Worm (Caenorhabditis elegans) whole organism, early embryonic: ENCODE measurements around the gene nas-29.

Experiments
- B0310.2 ChIP-seq: sonication (generic microtip); optimal IDR thresholded peaks from 2 replicates; lab custom pipeline; 2016; ENCODE audit warnings: mild to moderate bottlenecking, missing genetic modification characterization, missing compliant biosample characterization
- F13C5.2 ChIP-seq: sonication (generic microtip); optimal IDR thresholded peaks from 2 replicates; lab custom pipeline; 2017; ENCODE audit warnings: mild to moderate bottlenecking, missing genetic modification characterization, inconsistent platforms, missing compliant biosample characterization
- aly-1 ChIP-seq: sonication (generic microtip); optimal IDR thresholded peaks from 2 replicates; lab custom pipeline; 2016; ENCODE audit warnings: missing genetic modification characterization, missing compliant biosample characterization
- ama-1 ChIP-seq: fragments of 150-350 bp; optimal IDR thresholded peaks from 2 replicates; lab custom pipeline; 2014
- ceh-13 ChIP-seq: fragments of 200-800 bp; sonication (Bioruptor generic); optimal IDR thresholded peaks from 2 replicates; lab custom pipeline; 2018; ENCODE audit warnings: mild to moderate bottlenecking, missing genetic modification characterization, missing compliant biosample characterization
- ceh-36 ChIP-seq: sonication (generic microtip); optimal IDR thresholded peaks from 2 replicates; lab custom pipeline; 2016; ENCODE audit warnings: missing genetic modification characterization, inconsistent platforms, missing compliant biosample characterization
- ets-7 ChIP-seq: sonication (generic microtip); optimal IDR thresholded peaks from 2 replicates; lab custom pipeline; 2016; ENCODE audit warnings: missing genotype, missing genetic modification characterization, missing compliant biosample characterization
- flt-1 ChIP-seq: fragments of 200-800 bp; sonication (Bioruptor generic); IDR thresholded peaks from 2 replicates; pipeline ENCODE4 v1.3.6; 2022; ENCODE audit warnings: missing genetic modification characterization, missing compliant biosample characterization
- hmbx-1 ChIP-seq: sonication (generic microtip); optimal IDR thresholded peaks from 2 replicates; lab custom pipeline; 2016; ENCODE audit warnings: mild to moderate bottlenecking, missing genetic modification characterization, missing compliant biosample characterization
- hmg-4 ChIP-seq: fragments of 200-800 bp; sonication (Bioruptor generic); optimal IDR thresholded peaks from 2 replicates; lab custom pipeline; 2018; ENCODE audit warnings: mild to moderate bottlenecking, missing genetic modification characterization, missing compliant biosample characterization
- hnd-1 ChIP-seq: sonication (generic microtip); optimal IDR thresholded peaks from 2 replicates; lab custom pipeline; 2016; ENCODE audit warnings: missing genetic modification characterization, missing compliant biosample characterization
- pes-1 ChIP-seq: fragments of 200-800 bp; sonication (Bioruptor generic); IDR thresholded peaks from 2 replicates; pipeline ENCODE4 v1.3.6; 2022; ENCODE audit warnings: missing genetic modification reagents, missing genetic modification characterization, missing compliant biosample characterization
- scrt-1 ChIP-seq: fragments of 200-800 bp; sonication (Bioruptor generic); IDR thresholded peaks from 2 replicates; pipeline ENCODE4 v1.3.6; 2022; ENCODE audit warnings: missing genetic modification characterization, missing compliant biosample characterization
- sea-1 ChIP-seq: fragments of 200-800 bp; sonication (Bioruptor generic); conservative IDR thresholded peaks from 2 replicates; pipeline ENCODE4 v1.3.6; 2022; ENCODE audit warnings: missing genetic modification characterization, missing compliant biosample characterization
- tbx-11 ChIP-seq: fragments of 200-800 bp; sonication (Bioruptor generic); IDR thresholded peaks from 2 replicates; pipeline ENCODE4 v1.3.6; 2022; ENCODE audit warnings: missing genetic modification characterization, missing compliant biosample characterization
- tbx-37 ChIP-seq: fragments of 200-800 bp; sonication (Bioruptor generic); conservative IDR thresholded peaks from 2 replicates; pipeline ENCODE4 v1.3.6; 2022; ENCODE audit warnings: missing genetic modification reagents, missing genetic modification characterization, missing compliant biosample characterization
- tra-4 ChIP-seq: sonication (generic microtip); optimal IDR thresholded peaks from 2 replicates; lab custom pipeline; 2017; ENCODE audit warnings: missing genetic modification characterization, missing compliant biosample characterization

Gene nas-29

DNA sequence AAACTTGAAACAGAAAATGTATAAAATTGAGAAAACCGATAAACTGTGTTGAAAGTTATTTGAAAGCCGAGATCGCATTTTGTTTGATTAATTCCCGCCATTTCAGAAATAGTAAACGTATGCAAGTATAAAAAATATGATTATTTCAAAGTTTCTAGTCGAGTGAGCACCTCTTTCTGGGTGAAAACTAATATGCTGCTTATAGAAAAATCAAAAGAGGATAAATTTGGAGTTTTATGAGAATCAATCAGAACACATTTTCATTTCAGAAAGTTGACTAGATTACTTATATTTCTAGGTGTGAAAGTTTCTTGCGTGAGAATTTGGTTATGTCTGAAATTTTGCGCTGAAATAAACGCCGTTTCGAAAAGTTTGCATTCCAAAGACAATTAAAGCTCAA is 15.7 kb upstream of the nas-29 start, which contains the start of gene srb-13:
TSS of gene srb-13 (minus strand) at position 101 of the 400 bp plus-strand sequence.
- TF ChIP-seq ama-1 (lab: Kevin White, UChicago), result no peak
- no peak for TF ChIP-seq B0310.2 (tag; lab: Kevin White, UChicago)
- no peak for TF ChIP-seq hmbx-1 (tag; lab: Kevin White, UChicago)
- TF ChIP-seq aly-1 (tag; lab: Kevin White, UChicago), result no peak
- no peak for TF ChIP-seq scrt-1
- TF ChIP-seq hnd-1 (tag; lab: Kevin White, UChicago), result no peak

DNA sequence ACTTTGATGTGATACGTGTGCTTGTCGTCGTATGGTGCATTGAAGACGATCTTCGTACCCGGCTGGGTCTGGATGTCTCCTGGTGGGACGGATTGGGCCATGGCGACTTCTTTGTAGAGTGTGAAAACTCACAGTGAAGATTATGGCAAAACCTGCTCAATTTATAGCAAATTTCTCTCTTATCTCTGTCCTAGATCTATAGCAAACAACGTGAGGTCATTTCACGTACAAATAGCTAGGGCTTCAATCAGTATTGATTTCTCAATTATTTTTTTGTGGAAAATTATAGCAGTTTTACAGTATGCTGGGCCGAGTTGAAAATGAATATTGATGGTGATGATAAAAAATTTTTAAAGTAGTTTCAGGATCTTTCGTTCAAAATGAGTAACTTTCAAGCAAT is 15.1 kb upstream of the nas-29 start, which contains the start of gene msp-45:
TSS of gene msp-45 (minus strand) at position 101 of the 400 bp plus-strand sequence.
- TF ChIP-seq B0310.2 (tag; lab: Kevin White, UChicago) (no peak), ama-1 (lab: Kevin White, UChicago) (no peak), ets-7 (no peak), F13C5.2 (no peak), tbx-11 (GFP tag; lab: Robert Waterston, UW) (no peak), ceh-36 (tag; lab: Kevin White, UChicago) (no peak), aly-1 (tag; lab: Kevin White, UChicago) (no peak), sea-1 (no peak)

DNA sequence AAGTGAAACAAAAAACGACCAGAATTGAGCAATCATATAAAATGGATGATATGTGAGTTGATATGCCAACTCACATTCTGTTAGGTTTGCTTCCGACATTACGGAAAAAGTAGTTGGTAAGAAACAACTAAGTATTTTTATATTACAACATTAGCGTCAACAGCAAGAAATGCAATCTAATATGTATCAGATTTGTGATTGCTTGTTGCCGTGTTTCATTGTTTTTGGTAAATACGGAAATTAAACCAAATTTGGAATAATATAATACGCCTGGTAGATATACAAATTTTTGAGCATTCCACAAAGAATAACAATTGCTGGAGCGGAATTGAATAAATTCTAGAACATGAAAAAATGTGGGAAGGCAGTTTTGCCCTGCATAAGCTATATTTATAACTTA is 12.7 kb upstream of the nas-29 start, which contains the start of gene srb-12:
TSS of gene srb-12 (minus strand) at position 101 of the 400 bp plus-strand sequence.
- TF ChIP-seq tbx-11 (GFP tag; lab: Robert Waterston, UW) (no peak), ceh-13 (GFP tag; lab: Kevin White, UChicago) (no peak), ceh-36 (tag; lab: Kevin White, UChicago) (no peak), scrt-1 (no peak), sea-1 (no peak), flt-1 (GFP tag; lab: Robert Waterston, UW) (no peak), B0310.2 (tag; lab: Kevin White, UChicago) (no peak), ama-1 (lab: Kevin White, UChicago) (no peak), hnd-1 (tag; lab: Kevin White, UChicago) (no peak), tbx-37 (no peak), aly-1 (tag; lab: Kevin White, UChicago) (no peak), hmg-4 (GFP tag; lab: Kevin White, UChicago) (no peak), ets-7 (no peak), tra-4 (tag; lab: Kevin White, UChicago) (no peak)

DNA sequence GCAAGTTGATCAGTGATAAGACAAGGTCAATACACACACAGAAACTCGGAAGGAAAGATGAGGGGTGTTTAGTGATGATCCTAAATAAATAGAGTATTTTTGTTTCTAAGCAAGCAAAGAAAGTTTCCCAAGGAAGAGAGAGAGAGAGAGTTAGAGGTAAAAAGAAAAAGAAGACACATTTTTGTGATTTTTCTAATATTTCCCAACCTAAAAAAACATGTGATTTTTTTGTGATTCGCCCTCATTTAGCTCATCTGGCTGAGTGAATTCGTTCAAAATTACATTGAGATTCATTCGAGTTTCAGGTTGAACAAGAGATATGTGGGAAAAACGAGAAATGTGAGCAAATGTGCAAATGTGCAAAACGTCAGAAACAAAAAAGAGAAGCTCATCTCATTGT is 9.0 kb upstream of the nas-29 start, which contains the start of gene srb-16:
TSS of gene srb-16 (minus strand) at position 101 of the 400 bp plus-strand sequence.
- TF ChIP-seq ama-1 (lab: Kevin White, UChicago), result no peak
- TF ChIP-seq tbx-11 (GFP tag; lab: Robert Waterston, UW), result no peak
- no peak for TF ChIP-seq hmg-4 (GFP tag; lab: Kevin White, UChicago)
- TF ChIP-seq hmbx-1 (tag; lab: Kevin White, UChicago), result no peak
- TF ChIP-seq ets-7, result no peak
- TF ChIP-seq sea-1, result no peak
- no peak for TF ChIP-seq tbx-37
- TF ChIP-seq flt-1 (GFP tag; lab: Robert Waterston, UW), result no peak

DNA sequence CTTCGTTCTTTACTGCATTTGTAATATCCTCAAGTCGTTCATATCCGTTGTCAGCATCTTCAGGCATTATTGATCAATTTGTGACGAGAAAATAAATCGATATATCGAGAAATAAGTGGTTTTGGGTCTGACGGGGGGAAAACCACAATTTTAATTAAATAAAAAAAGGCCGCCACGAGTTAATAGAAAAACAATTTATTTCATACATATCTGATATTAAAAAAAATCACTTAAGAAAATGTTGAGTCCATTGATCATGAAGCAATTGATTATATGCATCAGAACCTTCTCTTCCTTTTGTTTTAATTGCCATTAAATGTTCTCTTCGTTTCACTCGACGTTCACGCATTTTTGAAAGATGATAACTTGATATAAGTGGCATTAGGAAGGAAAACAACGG is 6.5 kb upstream of the nas-29 start, which contains the start of gene F58A6.5:
TSS of gene F58A6.5 (minus strand) at position 101 of the 400 bp plus-strand sequence.
- no peak for TF ChIP-seq ama-1 (lab: Kevin White, UChicago)

DNA sequence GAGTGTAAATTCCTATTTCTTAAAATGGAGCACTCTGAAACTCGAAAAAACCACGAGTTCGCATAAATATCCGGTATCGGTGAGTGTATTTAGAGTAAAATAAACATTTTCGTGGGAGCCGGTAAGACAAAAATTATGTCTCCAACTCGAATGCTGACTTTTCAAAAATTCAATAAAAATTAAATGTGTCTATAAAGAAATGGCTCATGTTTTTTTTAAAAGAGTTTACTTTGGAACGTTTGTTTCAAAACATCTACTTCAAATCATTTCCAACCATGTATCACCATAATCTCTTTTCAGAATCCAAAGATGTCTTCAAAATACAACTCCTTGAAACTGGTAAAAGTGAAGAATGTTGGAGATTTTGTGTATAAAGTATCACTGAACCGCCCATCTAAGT is 783 bp upstream of the nas-29 start, which contains the start of gene F58A6.1:
TSS of gene F58A6.1 (plus strand) at position 301 of the 400 bp plus-strand sequence.
- TF ChIP-seq F13C5.2 (no peak), flt-1 (GFP tag; lab: Robert Waterston, UW) (no peak), tbx-11 (GFP tag; lab: Robert Waterston, UW) (no peak), ceh-13 (GFP tag; lab: Kevin White, UChicago) (no peak), hmbx-1 (tag; lab: Kevin White, UChicago) (no peak), tra-4 (tag; lab: Kevin White, UChicago) (no peak), tbx-37 (no peak), hnd-1 (tag; lab: Kevin White, UChicago) (no peak), aly-1 (tag; lab: Kevin White, UChicago) (no peak), sea-1 (no peak), pes-1 (no peak)

DNA sequence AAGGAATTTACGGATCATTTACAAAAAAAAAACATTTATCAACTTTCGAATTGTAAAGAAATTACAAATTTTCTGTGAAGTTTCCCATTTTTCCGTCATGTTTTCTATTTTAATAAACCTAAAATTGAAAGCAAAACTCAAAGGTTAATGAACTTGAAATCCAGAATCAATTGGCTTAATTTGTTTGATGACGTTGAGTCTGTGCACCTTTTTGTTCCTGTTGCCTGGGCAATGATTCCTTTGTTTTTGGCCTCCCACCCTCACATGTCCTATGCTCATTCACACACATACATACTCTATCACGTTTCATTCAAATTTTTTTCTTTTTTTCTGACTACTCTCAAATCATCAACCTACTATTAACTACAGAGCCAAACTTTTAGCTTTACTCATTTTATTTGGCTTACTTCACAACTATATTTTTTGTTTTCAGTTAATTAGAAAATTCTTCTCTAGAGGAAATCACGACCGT is 5.5 kb downstream of the nas-29 start, which contains the start of gene F58A6.2:
TSS of gene F58A6.2 (plus strand) at position 422 of the 472 bp plus-strand sequence.
- TF ChIP-seq tbx-37 (no peak), hnd-1 (tag; lab: Kevin White, UChicago) (no peak)

DNA sequence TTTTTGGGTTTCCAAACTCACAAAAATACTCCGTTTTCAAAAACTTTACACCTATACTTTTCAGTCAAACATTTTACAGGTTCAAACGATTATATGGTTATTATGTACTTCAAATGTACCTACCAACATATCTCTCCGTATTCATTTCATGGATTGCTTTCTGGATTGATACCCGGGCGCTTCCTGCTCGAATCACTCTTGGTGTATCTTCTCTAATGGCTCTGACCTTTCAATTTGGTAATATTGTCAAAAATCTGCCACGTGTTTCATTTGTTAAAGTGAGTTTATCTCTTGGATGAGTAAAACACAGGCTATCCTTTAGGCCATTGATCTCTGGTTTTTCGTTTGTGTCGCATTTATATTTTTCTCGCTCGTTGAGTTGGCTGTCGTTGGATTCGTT is 10.0 kb downstream of the nas-29 start:
- TF ChIP-seq hmbx-1 (tag; lab: Kevin White, UChicago) (no peak), tbx-37 (no peak), B0310.2 (tag; lab: Kevin White, UChicago) (no peak), tbx-11 (GFP tag; lab: Robert Waterston, UW) (no peak), ama-1 (lab: Kevin White, UChicago) (no peak), F13C5.2 (no peak), pes-1 (no peak), aly-1 (tag; lab: Kevin White, UChicago) (no peak), hmg-4 (GFP tag; lab: Kevin White, UChicago) (no peak), tra-4 (tag; lab: Kevin White, UChicago) (no peak), ceh-13 (GFP tag; lab: Kevin White, UChicago) (no peak), scrt-1 (no peak), sea-1 (no peak), hnd-1 (tag; lab: Kevin White, UChicago) (no peak), flt-1 (GFP tag; lab: Robert Waterston, UW) (no peak), ceh-36 (tag; lab: Kevin White, UChicago) (no peak), ets-7 (no peak)
